Worm (Caenorhabditis elegans): ENCODE data around the gene nspg-10.

nspg-10 gene

ce11 chrIV:4605608-4606007 is at the start of gene nspg-10:
Gene nspg-10, plus strand, starts transcription at chrIV:4605786.
- TF ChIP-seq ztf-29 (GFP tag; IDR thresholded peaks at IDR 0.05) (no peak), flt-1 (GFP tag; IDR thresholded peaks at IDR 0.05) (no peak), cog-1 (tag; optimal IDR thresholded peaks at IDR 0.05) (no peak), med-1 (GFP tag; optimal IDR thresholded peaks at IDR 0.05; ENCODE audit: insufficient read depth) (no peak), T22C8.4 (GFP tag; IDR thresholded peaks at IDR 0.05) (no peak), ref-1 (GFP tag; conservative IDR thresholded peaks at IDR 0.05) (no peak), tab-1 (GFP tag; IDR thresholded peaks at IDR 0.05) (no peak), klf-2 (GFP tag; conservative IDR thresholded peaks at IDR 0.05) (no peak), ztf-23 (GFP tag; IDR thresholded peaks at IDR 0.05) (no peak)

- TF ChIP-seq flt-1 (GFP tag; IDR thresholded peaks at IDR 0.05) (no peak), T22C8.4 (GFP tag; IDR thresholded peaks at IDR 0.05) (no peak), med-1 (GFP tag; optimal IDR thresholded peaks at IDR 0.05; ENCODE audit: insufficient read depth) (no peak)
These were observed 48.5 kb upstream of the nspg-10 start for ce11 chrIV:4557130-4557529.

ce11 chrIV:4557731-4558130 is 47.9 kb upstream of the nspg-10 start:
- TF ChIP-seq med-1 (GFP tag; optimal IDR thresholded peaks at IDR 0.05; ENCODE audit: insufficient read depth), result no peak
- no peak for TF ChIP-seq flt-1 (GFP tag; IDR thresholded peaks at IDR 0.05)
- no peak for TF ChIP-seq ztf-29 (GFP tag; IDR thresholded peaks at IDR 0.05)
- no peak for TF ChIP-seq ztf-23 (GFP tag; IDR thresholded peaks at IDR 0.05)
- no peak for TF ChIP-seq tab-1 (GFP tag; IDR thresholded peaks at IDR 0.05)
- no peak for TF ChIP-seq T22C8.4 (GFP tag; IDR thresholded peaks at IDR 0.05)
- TF ChIP-seq ref-1 (GFP tag; conservative IDR thresholded peaks at IDR 0.05), result no peak
- TF ChIP-seq klf-2 (GFP tag; conservative IDR thresholded peaks at IDR 0.05), result no peak
- no peak for TF ChIP-seq cog-1 (tag; optimal IDR thresholded peaks at IDR 0.05)

- TF ChIP-seq tab-1 (GFP tag; IDR thresholded peaks at IDR 0.05) (no peak), ztf-23 (GFP tag; IDR thresholded peaks at IDR 0.05) (no peak), T22C8.4 (GFP tag; IDR thresholded peaks at IDR 0.05) (no peak), ztf-29 (GFP tag; IDR thresholded peaks at IDR 0.05) (no peak), klf-2 (GFP tag; conservative IDR thresholded peaks at IDR 0.05) (no peak), cog-1 (tag; optimal IDR thresholded peaks at IDR 0.05) (no peak), flt-1 (GFP tag; IDR thresholded peaks at IDR 0.05) (no peak), med-1 (GFP tag; optimal IDR thresholded peaks at IDR 0.05; ENCODE audit: insufficient read depth) (no peak), ref-1 (GFP tag; conservative IDR thresholded peaks at IDR 0.05) (no peak)
These were observed 46.4 kb upstream of the nspg-10 start for ce11 chrIV:4559160-4559559.

ce11 chrIV:4562599-4563116 is 42.9 kb upstream of the nspg-10 start, which contains the start of gene igeg-1:
Gene igeg-1, plus strand, starts transcription at chrIV:4562649.
- TF ChIP-seq cog-1 (tag; optimal IDR thresholded peaks at IDR 0.05) (no peak), ztf-23 (GFP tag; IDR thresholded peaks at IDR 0.05) (no peak), flt-1 (GFP tag; IDR thresholded peaks at IDR 0.05) (no peak), tab-1 (GFP tag; IDR thresholded peaks at IDR 0.05) (no peak), med-1 (GFP tag; optimal IDR thresholded peaks at IDR 0.05; ENCODE audit: insufficient read depth) (no peak), ref-1 (GFP tag; conservative IDR thresholded peaks at IDR 0.05) (no peak), klf-2 (GFP tag; conservative IDR thresholded peaks at IDR 0.05) (no peak), T22C8.4 (GFP tag; IDR thresholded peaks at IDR 0.05) (no peak)

- no peak for TF ChIP-seq ztf-29 (GFP tag; IDR thresholded peaks at IDR 0.05)
- TF ChIP-seq cog-1 (tag; optimal IDR thresholded peaks at IDR 0.05), result no peak
These were observed 41.0 kb upstream of the nspg-10 start for ce11 chrIV:4564541-4564940.

ce11 chrIV:4565882-4566281 is 39.7 kb upstream of the nspg-10 start:
- TF ChIP-seq ztf-23 (GFP tag; IDR thresholded peaks at IDR 0.05) (no peak), med-1 (GFP tag; optimal IDR thresholded peaks at IDR 0.05; ENCODE audit: insufficient read depth) (no peak), ref-1 (GFP tag; conservative IDR thresholded peaks at IDR 0.05) (no peak), flt-1 (GFP tag; IDR thresholded peaks at IDR 0.05) (no peak), T22C8.4 (GFP tag; IDR thresholded peaks at IDR 0.05) (no peak), ztf-29 (GFP tag; IDR thresholded peaks at IDR 0.05) (no peak), klf-2 (GFP tag; conservative IDR thresholded peaks at IDR 0.05) (no peak), cog-1 (tag; optimal IDR thresholded peaks at IDR 0.05) (no peak), tab-1 (GFP tag; IDR thresholded peaks at IDR 0.05) (no peak)

ce11 chrIV:4567343-4567742 is 38.2 kb upstream of the nspg-10 start, which contains the start of gene F28E10.4:
Gene F28E10.4, minus strand, starts transcription at chrIV:4567443.
- no peak for TF ChIP-seq med-1 (GFP tag; optimal IDR thresholded peaks at IDR 0.05; ENCODE audit: insufficient read depth)
- TF ChIP-seq flt-1 (GFP tag; IDR thresholded peaks at IDR 0.05), result no peak
- TF ChIP-seq ztf-23 (GFP tag; IDR thresholded peaks at IDR 0.05), result no peak
- TF ChIP-seq T22C8.4 (GFP tag; IDR thresholded peaks at IDR 0.05), result no peak
- no peak for TF ChIP-seq ztf-29 (GFP tag; IDR thresholded peaks at IDR 0.05)
- no peak for TF ChIP-seq tab-1 (GFP tag; IDR thresholded peaks at IDR 0.05)
- TF ChIP-seq ref-1 (GFP tag; conservative IDR thresholded peaks at IDR 0.05), result no peak
- no peak for TF ChIP-seq cog-1 (tag; optimal IDR thresholded peaks at IDR 0.05)
- no peak for TF ChIP-seq klf-2 (GFP tag; conservative IDR thresholded peaks at IDR 0.05)

- no peak for TF ChIP-seq ztf-23 (GFP tag; IDR thresholded peaks at IDR 0.05)
- no peak for TF ChIP-seq ref-1 (GFP tag; conservative IDR thresholded peaks at IDR 0.05)
- TF ChIP-seq klf-2 (GFP tag; conservative IDR thresholded peaks at IDR 0.05), result no peak
These were observed 37.1 kb upstream of the nspg-10 start, which contains the start of gene F28E10.1 for ce11 chrIV:4568402-4568891. Gene F28E10.1, plus strand, starts transcription at chrIV:4568841.

ce11 chrIV:4570599-4570998 is 35.0 kb upstream of the nspg-10 start:
- TF ChIP-seq ztf-29 (GFP tag; IDR thresholded peaks at IDR 0.05) (no peak), ref-1 (GFP tag; conservative IDR thresholded peaks at IDR 0.05) (no peak), ztf-23 (GFP tag; IDR thresholded peaks at IDR 0.05) (no peak), tab-1 (GFP tag; IDR thresholded peaks at IDR 0.05) (no peak), klf-2 (GFP tag; conservative IDR thresholded peaks at IDR 0.05) (no peak), flt-1 (GFP tag; IDR thresholded peaks at IDR 0.05) (no peak), cog-1 (tag; optimal IDR thresholded peaks at IDR 0.05) (no peak), med-1 (GFP tag; optimal IDR thresholded peaks at IDR 0.05; ENCODE audit: insufficient read depth) (no peak), T22C8.4 (GFP tag; IDR thresholded peaks at IDR 0.05) (no peak)

Measured in whole organism, midembryonic.